Worm (Caenorhabditis elegans): Measurements from ENCODE around the gene T05C3.2.
A peak's percentile ranks its signal among the peaks of the same experiment; 100 is the strongest.

T05C3.2 gene

DNA sequence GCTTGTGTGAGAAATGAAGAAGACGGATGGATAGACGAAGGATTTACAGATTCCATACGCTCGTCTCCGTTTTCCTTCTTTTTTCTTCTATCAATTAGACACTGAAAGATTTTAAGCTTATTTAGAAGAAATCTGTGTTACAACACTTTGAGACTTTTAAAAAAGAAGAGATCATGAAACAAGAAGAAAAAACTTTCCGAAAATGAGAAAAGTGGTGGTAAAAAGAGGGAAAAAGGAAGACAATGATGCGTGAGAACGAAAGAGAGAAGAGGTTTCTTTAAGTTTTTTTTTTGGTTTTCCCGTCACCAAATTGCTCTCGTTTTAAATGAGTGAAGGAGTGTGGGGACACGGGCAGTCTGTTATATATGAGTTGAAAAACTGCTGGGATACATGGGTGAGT, 39.9 kb upstream of the T05C3.2 start, which contains the start of gene glc-3:
glc-3 (minus strand) TSS at position 101 of the 400 bp plus-strand sequence.
- TF ChIP-seq tbx-2 (tag; optimal IDR thresholded peaks at IDR 0.05) (no peak), lin-15B (tag; optimal IDR thresholded peaks at IDR 0.05) (no peak), skn-1 (tag; optimal IDR thresholded peaks at IDR 0.05) (no peak), fos-1 (tag; optimal IDR thresholded peaks at IDR 0.05) (no peak), alr-1 (tag; optimal IDR thresholded peaks at IDR 0.05; ENCODE audit: borderline replicate concordance) (no peak), nhr-85 (tag) (no peak), efl-1 (optimal IDR thresholded peaks at IDR 0.05) (no peak), efl-1 (GFP tag; optimal IDR thresholded peaks at IDR 0.05 in 1 of 2) (no peak), blmp-1 (tag; optimal IDR thresholded peaks at IDR 0.05) (no peak), egl-13 (tag; optimal IDR thresholded peaks at IDR 0.05) (no peak), nhr-47 (tag; optimal IDR thresholded peaks at IDR 0.05) (no peak), C16A3.4 (tag; optimal IDR thresholded peaks at IDR 0.05) (no peak), lin-35 (GFP tag; optimal IDR thresholded peaks at IDR 0.05) (no peak), sptf-1 (tag; optimal IDR thresholded peaks at IDR 0.05) (no peak), ama-1 (optimal IDR thresholded peaks at IDR 0.05) (no peak), sup-37 (GFP tag; optimal IDR thresholded peaks at IDR 0.05) (no peak), pag-3 (tag; optimal IDR thresholded peaks at IDR 0.05; ENCODE audit: borderline replicate concordance, insufficient read depth) (no peak), ets-5 (GFP tag; IDR thresholded peaks at IDR 0.05) (no peak), mef-2 (tag; optimal IDR thresholded peaks at IDR 0.05) (no peak), pqm-1 (tag; optimal IDR thresholded peaks at IDR 0.05) (no peak), nhr-77 (tag; optimal IDR thresholded peaks at IDR 0.05) (no peak)

ce11 chrV:5454955-5455354, 38.6 kb upstream of the T05C3.2 start:
- TF ChIP-seq nhr-20 (tag; optimal IDR thresholded peaks at IDR 0.05): no peak
- no peak for TF ChIP-seq unc-98 (GFP tag; IDR thresholded peaks at IDR 0.05)
- TF ChIP-seq snu-23 (GFP tag; optimal IDR thresholded peaks at IDR 0.05): no peak
- TF ChIP-seq fkh-10 (GFP tag; optimal IDR thresholded peaks at IDR 0.05): peak; percentile 72
- TF ChIP-seq lin-14 (GFP tag; optimal IDR thresholded peaks at IDR 0.05): peak; percentile 16
- no peak for TF ChIP-seq hlh-4 (tag; optimal IDR thresholded peaks at IDR 0.05)

DNA sequence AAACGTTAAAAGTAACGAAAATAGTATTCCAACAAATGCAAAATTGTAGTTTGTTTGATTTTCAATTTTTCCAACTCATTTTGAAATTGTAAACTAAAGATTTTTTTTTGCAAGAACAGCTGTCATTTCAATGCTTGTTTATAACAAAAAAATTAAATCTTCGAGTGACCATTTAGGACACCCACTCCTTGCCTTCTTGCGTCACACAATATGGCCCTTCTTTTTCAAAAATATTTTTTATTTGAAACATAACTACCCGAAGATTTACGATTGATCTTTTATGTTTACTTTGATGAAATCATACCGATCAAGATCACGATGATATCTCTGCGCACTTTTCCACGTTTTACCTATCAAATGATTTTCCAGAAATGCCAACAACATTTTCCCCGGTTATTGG, 33.7 kb upstream of the T05C3.2 start, which contains the start of gene ZC317.2:
ZC317.2 (plus strand) TSS at position 301 of the 400 bp plus-strand sequence.
- TF ChIP-seq nhr-47 (tag; optimal IDR thresholded peaks at IDR 0.05) (no peak), jun-1 (tag; optimal IDR thresholded peaks at IDR 0.05) (no peak), mdl-1 (tag; optimal IDR thresholded peaks at IDR 0.05) (no peak), zip-4 (GFP tag; optimal IDR thresholded peaks at IDR 0.05) (no peak), fkh-10 (GFP tag; optimal IDR thresholded peaks at IDR 0.05) (no peak), C04F5.9 (tag; optimal IDR thresholded peaks at IDR 0.05) (no peak)

ce11 chrV:5462894-5463293, 30.7 kb upstream of the T05C3.2 start, which contains the start of gene srg-67:
srg-67 (minus strand) TSS chrV:5462994.
- TF ChIP-seq efl-1 (optimal IDR thresholded peaks at IDR 0.05): no peak
- TF ChIP-seq efl-1 (GFP tag; optimal IDR thresholded peaks at IDR 0.05 in 1 of 2): peak in 1 of 2 experiments; percentile 26
- no peak for TF ChIP-seq pax-3 (tag; optimal IDR thresholded peaks at IDR 0.05)

DNA sequence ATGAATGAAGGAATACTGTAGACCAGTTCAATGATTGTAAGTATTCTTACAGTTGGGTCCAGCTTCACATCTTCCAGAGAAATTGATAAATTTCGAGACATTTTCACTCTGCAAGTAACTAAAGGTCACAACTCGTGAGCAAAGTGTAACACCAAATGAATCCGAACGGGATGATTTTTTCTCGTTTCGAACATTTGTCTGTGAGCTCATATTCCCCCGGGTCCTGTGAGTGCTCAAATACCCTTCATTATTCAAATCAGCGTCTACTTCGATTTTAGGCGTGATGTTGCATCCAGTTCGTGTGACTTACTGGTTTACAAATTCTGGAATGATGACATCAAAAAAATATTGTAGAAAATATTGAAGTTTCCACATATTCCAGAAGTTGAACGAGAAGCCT, 28.2 kb upstream of the T05C3.2 start, which contains the start of gene srg-68:
srg-68 (minus strand) TSS at position 101 of the 400 bp plus-strand sequence.
- TF ChIP-seq xbp-1 (tag; optimal IDR thresholded peaks at IDR 0.05): no peak
- TF ChIP-seq efl-1 (optimal IDR thresholded peaks at IDR 0.05): no peak
- no peak for TF ChIP-seq efl-1 (GFP tag; optimal IDR thresholded peaks at IDR 0.05 in 1 of 2)
- TF ChIP-seq nhr-12 (tag; optimal IDR thresholded peaks at IDR 0.05): no peak
- TF ChIP-seq pag-3 (tag; optimal IDR thresholded peaks at IDR 0.05; ENCODE audit: borderline replicate concordance, insufficient read depth): no peak
- TF ChIP-seq nhr-90 (tag; optimal IDR thresholded peaks at IDR 0.05; ENCODE audit: poor library complexity): no peak
- TF ChIP-seq nhr-47 (tag; optimal IDR thresholded peaks at IDR 0.05): no peak
- no peak for TF ChIP-seq C16A3.4 (tag; optimal IDR thresholded peaks at IDR 0.05)
- TF ChIP-seq lir-3 (tag; optimal IDR thresholded peaks at IDR 0.05; ENCODE audit: poor library complexity): no peak
- no peak for TF ChIP-seq efl-3 (GFP tag; optimal IDR thresholded peaks at IDR 0.05)
- TF ChIP-seq mep-1 (tag; optimal IDR thresholded peaks at IDR 0.05): no peak
- TF ChIP-seq aly-2 (tag; optimal IDR thresholded peaks at IDR 0.05): no peak
- TF ChIP-seq ceh-90 (tag; optimal IDR thresholded peaks at IDR 0.05): no peak
- TF ChIP-seq sup-37 (GFP tag; optimal IDR thresholded peaks at IDR 0.05): no peak
- TF ChIP-seq unc-86 (tag; optimal IDR thresholded peaks at IDR 0.05): no peak
- no peak for TF ChIP-seq lin-39 (tag; optimal IDR thresholded peaks at IDR 0.05)
- no peak for TF ChIP-seq C04F5.9 (tag; optimal IDR thresholded peaks at IDR 0.05)
- no peak for TF ChIP-seq snpc-4 (tag; optimal IDR thresholded peaks at IDR 0.05)
- no peak for TF ChIP-seq sox-4 (tag; optimal IDR thresholded peaks at IDR 0.05)
- no peak for TF ChIP-seq egl-27 (tag; optimal IDR thresholded peaks at IDR 0.05)

All from whole organism, L1 larva.